Worm (Caenorhabditis elegans) whole organism, L1 larva: ENCODE data around the gene T16G12.3.
"Not testable (repeated sequence)": the region's sequence is repeated elsewhere in the genome, so short reads cannot be mapped to it uniquely, and the experiment has no call there.

ENCODE experiments used
- C04F5.9 ChIP-seq: sonication (generic microtip); optimal IDR thresholded peaks from 2 replicates; lab custom pipeline; 2016; ENCODE audit warnings: missing genetic modification characterization, missing compliant biosample characterization
- C16A3.4 ChIP-seq: fragments of 150-350 bp; optimal IDR thresholded peaks from 2 replicates; lab custom pipeline; 2014; ENCODE audit warnings: missing biosample characterization, missing genetic modification characterization
- Y116A8C.19 ChIP-seq: sonication (generic microtip); optimal IDR thresholded peaks from 2 replicates; lab custom pipeline; 2016; ENCODE audit warnings: missing compliant biosample characterization, missing genetic modification characterization, borderline replicate concordance
- ama-1 ChIP-seq: fragments of 150-350 bp; optimal IDR thresholded peaks from 2 replicates; lab custom pipeline; 2014
- blmp-1 ChIP-seq: fragments of 150-350 bp; optimal IDR thresholded peaks from 2 replicates; lab custom pipeline; 2014; ENCODE audit warnings: missing biosample characterization, missing genetic modification characterization
- ceh-82 ChIP-seq, 3 experiments: fragments of 150-350 bp in 1 of 3; sonication (generic microtip) in 2 of 3; optimal IDR thresholded peaks; 2 replicates each; lab custom pipeline; 2014 to 2017; ENCODE audit warnings: missing biosample characterization in 3 of 3, missing genetic modification characterization in 3 of 3
- ces-1 ChIP-seq: fragments of 150-350 bp; optimal IDR thresholded peaks from 2 replicates; lab custom pipeline; 2014; ENCODE audit warnings: missing biosample characterization, missing genetic modification reagents, missing genetic modification characterization
- dpl-1 ChIP-seq, 3 experiments: fragments of 150-350 bp in 2 of 3; sonication (generic microtip) in 1 of 3; optimal IDR thresholded peaks; 2 replicates each; lab custom pipeline; 2014 to 2017; ENCODE audit warnings: missing biosample characterization in 3 of 3, missing genetic modification characterization in 3 of 3, missing genetic modification reagents in 3 of 3
- efl-1 ChIP-seq, 4 experiments: fragments of 150-350 bp; optimal IDR thresholded peaks in 3 of 4; peaks in 1 of 4; 1 replicate in 1 of 4; 2 replicates in 3 of 4; lab custom pipeline; 2014; ENCODE audit warnings: missing biosample characterization in 2 of 4, missing genetic modification characterization in 2 of 4, missing genetic modification reagents in 2 of 4
- elt-2 ChIP-seq: sonication (generic microtip); optimal IDR thresholded peaks from 2 replicates; lab custom pipeline; 2016; ENCODE audit warnings: missing genetic modification characterization, mild to moderate bottlenecking, inconsistent platforms, missing compliant biosample characterization, missing genetic modification reagents
- elt-3 ChIP-seq, 6 experiments: fragments of 150-350 bp in 1 of 6; sonication (generic microtip); optimal IDR thresholded peaks; 2 replicates each; lab custom pipeline; 2017 to 2018; ENCODE audit warnings: missing biosample characterization in 6 of 6, missing genetic modification characterization in 6 of 6, inconsistent platforms in 1 of 6
- ets-5 ChIP-seq: fragments of 200-800 bp; sonication (Bioruptor generic); IDR thresholded peaks from 2 replicates; pipeline ENCODE4 v1.3.6; 2022; ENCODE audit warnings: missing genetic modification characterization, missing compliant biosample characterization
- fkh-10 ChIP-seq: sonication (generic microtip); optimal IDR thresholded peaks from 2 replicates; lab custom pipeline; 2017; ENCODE audit warnings: missing biosample characterization, missing genetic modification reagents, missing genetic modification characterization
- fkh-4 ChIP-seq: sonication (generic microtip); optimal IDR thresholded peaks from 2 replicates; lab custom pipeline; 2016; ENCODE audit warnings: missing compliant biosample characterization, missing genetic modification characterization, borderline replicate concordance
- fos-1 ChIP-seq: fragments of 150-350 bp; optimal IDR thresholded peaks from 2 replicates; lab custom pipeline; 2014; ENCODE audit warnings: missing biosample characterization, missing genetic modification characterization
- grh-1 ChIP-seq: fragments of 200-800 bp; sonication (Bioruptor generic); IDR thresholded peaks from 2 replicates; pipeline ENCODE4 v1.3.6; 2022; ENCODE audit warnings: missing genetic modification reagents, missing genetic modification characterization, missing compliant biosample characterization
- lin-14 ChIP-seq: fragments of 200-800 bp; sonication (Bioruptor generic); optimal IDR thresholded peaks from 2 replicates; lab custom pipeline; 2018; ENCODE audit warnings: mild to moderate bottlenecking, missing genetic modification characterization, moderate library complexity, missing compliant biosample characterization
- lin-15B ChIP-seq: fragments of 150-350 bp; sonication (generic microtip); optimal IDR thresholded peaks from 3 replicates; lab custom pipeline; 2014; ENCODE audit warnings: missing biosample characterization, missing genetic modification characterization
- lin-35 ChIP-seq, 2 experiments: fragments of 150-350 bp; optimal IDR thresholded peaks; 2 replicates each; lab custom pipeline; 2014; ENCODE audit warnings: missing biosample characterization in 2 of 2, missing genetic modification characterization in 2 of 2, missing genetic modification reagents in 2 of 2
- lir-3 ChIP-seq: sonication (generic microtip); optimal IDR thresholded peaks from 2 replicates; lab custom pipeline; 2016; ENCODE audit warnings: mild to moderate bottlenecking, missing genetic modification characterization, moderate library complexity, missing compliant biosample characterization; ENCODE audit not compliant: poor library complexity
- lsy-2 ChIP-seq, 2 experiments: fragments of 150-350 bp; optimal IDR thresholded peaks; 2 replicates each; lab custom pipeline; 2014; ENCODE audit warnings: missing biosample characterization in 2 of 2, missing genetic modification characterization in 2 of 2
- mdl-1 ChIP-seq, 2 experiments: fragments of 150-350 bp; optimal IDR thresholded peaks; 2 replicates each; lab custom pipeline; 2014 to 2017; ENCODE audit warnings: missing biosample characterization in 2 of 2, missing genetic modification characterization in 2 of 2, inconsistent platforms in 1 of 2
- mep-1 ChIP-seq: fragments of 150-350 bp; optimal IDR thresholded peaks from 2 replicates; lab custom pipeline; 2014; ENCODE audit warnings: missing biosample characterization, missing genetic modification characterization
- nhr-11 ChIP-seq: fragments of 150-350 bp; optimal IDR thresholded peaks from 2 replicates; lab custom pipeline; 2014; ENCODE audit warnings: missing biosample characterization, missing genetic modification characterization
- nhr-12 ChIP-seq: sonication (generic microtip); optimal IDR thresholded peaks from 2 replicates; lab custom pipeline; 2017; ENCODE audit warnings: missing biosample characterization, missing genetic modification characterization
- nhr-19 ChIP-seq: fragments of 200-800 bp; sonication (Bioruptor generic); conservative IDR thresholded peaks from 2 replicates; pipeline ENCODE4 v1.3.6; 2022; ENCODE audit warnings: missing genetic modification characterization, missing compliant biosample characterization
- nhr-20 ChIP-seq: sonication (generic microtip); optimal IDR thresholded peaks from 2 replicates; lab custom pipeline; 2016; ENCODE audit warnings: mild to moderate bottlenecking, missing genetic modification characterization, missing compliant biosample characterization
- nhr-47 ChIP-seq: sonication (generic microtip); optimal IDR thresholded peaks from 2 replicates; lab custom pipeline; 2016; ENCODE audit warnings: mild to moderate bottlenecking, missing genetic modification characterization, moderate library complexity, missing compliant biosample characterization
- nhr-71 ChIP-seq: sonication (generic microtip); optimal IDR thresholded peaks from 2 replicates; lab custom pipeline; 2016; ENCODE audit warnings: mild to moderate bottlenecking, missing genetic modification characterization, moderate library complexity, missing compliant biosample characterization
- nhr-85 ChIP-seq: sonication (generic microtip); peaks from one replicate; lab custom pipeline; 2016; ENCODE audit warnings: missing genetic modification characterization, inconsistent platforms, missing compliant biosample characterization
- nhr-90 ChIP-seq: sonication (generic microtip); optimal IDR thresholded peaks from 2 replicates; lab custom pipeline; 2016; ENCODE audit warnings: mild to moderate bottlenecking, missing genetic modification characterization, missing compliant biosample characterization; ENCODE audit not compliant: poor library complexity
- pag-3 ChIP-seq: sonication (generic microtip); optimal IDR thresholded peaks from 2 replicates; lab custom pipeline; 2017; ENCODE audit warnings: missing genetic modification characterization, mild to moderate bottlenecking, missing compliant biosample characterization, antibody characterized with exemption, borderline replicate concordance; ENCODE audit not compliant: insufficient read depth
- pax-3 ChIP-seq: fragments of 200-800 bp; sonication (Bioruptor generic); optimal IDR thresholded peaks from 2 replicates; lab custom pipeline; 2018; ENCODE audit warnings: mild to moderate bottlenecking, missing genetic modification characterization, moderate library complexity, missing compliant biosample characterization
- rnt-1 ChIP-seq: sonication (generic microtip); optimal IDR thresholded peaks from 2 replicates; lab custom pipeline; 2016; ENCODE audit warnings: mild to moderate bottlenecking, missing genetic modification characterization, moderate library complexity, missing compliant biosample characterization
- snu-23 ChIP-seq: sonication (generic microtip); optimal IDR thresholded peaks from 2 replicates; lab custom pipeline; 2016; ENCODE audit warnings: missing genetic modification characterization, missing compliant biosample characterization
- sox-4 ChIP-seq: sonication (generic microtip); optimal IDR thresholded peaks from 2 replicates; lab custom pipeline; 2016; ENCODE audit warnings: missing genetic modification characterization, missing compliant biosample characterization
- sptf-1 ChIP-seq: fragments of 150-350 bp; optimal IDR thresholded peaks from 2 replicates; lab custom pipeline; 2014; ENCODE audit warnings: missing biosample characterization, missing genetic modification characterization
- unc-130 ChIP-seq: fragments of 150-350 bp; optimal IDR thresholded peaks from 2 replicates; lab custom pipeline; 2017; ENCODE audit warnings: missing biosample characterization, missing genetic modification characterization, inconsistent platforms
- vab-15 ChIP-seq: sonication (generic microtip); optimal IDR thresholded peaks from 2 replicates; lab custom pipeline; 2017; ENCODE audit warnings: missing genotype, mild to moderate bottlenecking, missing genetic modification characterization, missing compliant biosample characterization
- xbp-1 ChIP-seq: sonication (generic microtip); optimal IDR thresholded peaks from 2 replicates; lab custom pipeline; 2016; ENCODE audit warnings: missing genetic modification characterization, missing compliant biosample characterization
- zag-1 ChIP-seq: fragments of 150-350 bp; optimal IDR thresholded peaks from 2 replicates; lab custom pipeline; 2014; ENCODE audit warnings: missing biosample characterization, missing genetic modification characterization
- zip-4 ChIP-seq: fragments of 200-800 bp; sonication (Bioruptor generic); optimal IDR thresholded peaks from 2 replicates; lab custom pipeline; 2018; ENCODE audit warnings: mild to moderate bottlenecking, missing genetic modification characterization, moderate library complexity, missing compliant biosample characterization
- ztf-11 ChIP-seq, 2 experiments: sonication (generic microtip); optimal IDR thresholded peaks; 2 replicates each; lab custom pipeline; 2016 to 2017; ENCODE audit warnings: missing genetic modification characterization in 2 of 2, missing biosample characterization in 1 of 2, missing compliant biosample characterization in 1 of 2

The T16G12.3 gene

ce11 chrIII:10050321-10050720 is at the start of gene T16G12.3:
Gene T16G12.3, plus strand, starts transcription at chrIII:10050621.
- not testable (repeated sequence) for TF ChIP-seq ces-1 (GFP tag; lab: Kevin White, UChicago); lin-14; dpl-1 (GFP tag; optimal IDR thresholded peaks at IDR 0.05; lab: Kevin White, UChicago)

- TF ChIP-seq sox-4 (tag; lab: Kevin White, UChicago) (no peak), nhr-12 (tag; lab: Kevin White, UChicago) (no peak), elt-2 (tag; lab: Kevin White, UChicago) (no peak), nhr-85 (no peak), Y116A8C.19 (tag; lab: Kevin White, UChicago) (no peak), unc-130 (tag; lab: Kevin White, UChicago) (no peak), ztf-11 (tag; optimal IDR thresholded peaks at IDR 0.05; lab: Kevin White, UChicago) (no peak)
Measured at ce11 chrIII:10001060-10001459, 49.4 kb upstream of the T16G12.3 start, which contains the start of gene C05B5.5. Gene C05B5.5, plus strand, starts transcription at chrIII:10001360.

- TF ChIP-seq pax-3 (tag; lab: Kevin White, UChicago), result no peak
- no peak for TF ChIP-seq lir-3 (tag; lab: Kevin White, UChicago)
- no peak for TF ChIP-seq fos-1
- no peak for TF ChIP-seq nhr-85
- TF ChIP-seq mdl-1 (tag; optimal IDR thresholded peaks at IDR 0.05; lab: Kevin White, UChicago), result no peak
- no peak for TF ChIP-seq lin-15B (tag; lab: Kevin White, UChicago)
- TF ChIP-seq nhr-12 (tag; lab: Kevin White, UChicago), result no peak
- TF ChIP-seq snu-23 (GFP tag; lab: Kevin White, UChicago), result no peak
- no peak for TF ChIP-seq lin-35 (GFP tag; optimal IDR thresholded peaks at IDR 0.05; lab: Kevin White, UChicago)
- no peak for TF ChIP-seq unc-130 (tag; lab: Kevin White, UChicago)
- TF ChIP-seq nhr-47 (tag; lab: Kevin White, UChicago), result no peak
- TF ChIP-seq Y116A8C.19 (tag; lab: Kevin White, UChicago), result no peak
- TF ChIP-seq ets-5 (GFP tag; lab: Robert Waterston, UW), result no peak
- no peak for TF ChIP-seq pag-3 (tag; lab: Kevin White, UChicago)
- no peak for TF ChIP-seq fkh-4
- TF ChIP-seq ama-1 (lab: Kevin White, UChicago), result no peak
- TF ChIP-seq fkh-10 (GFP tag; lab: Kevin White, UChicago), result no peak
- no peak for TF ChIP-seq C04F5.9
Measured at ce11 chrIII:10004213-10004612, 46.2 kb upstream of the T16G12.3 start, which contains the start of gene C05B5.11. Gene C05B5.11, plus strand, starts transcription at chrIII:10004513.

ce11 chrIII:10006734-10007348 is 43.6 kb upstream of the T16G12.3 start, which contains the start of gene C05B5.8:
Gene C05B5.8, minus strand, starts transcription at chrIII:10006784.
- TF ChIP-seq efl-1 (optimal IDR thresholded peaks at IDR 0.05; lab: Kevin White, UChicago) (peak in 1 of 2 experiments; percentile 28), efl-1 (GFP tag; optimal IDR thresholded peaks at IDR 0.05 in 1 of 2; lab: Kevin White, UChicago) (peak in 1 of 2 experiments; percentile 59), dpl-1 (GFP tag; optimal IDR thresholded peaks at IDR 0.05; lab: Kevin White, UChicago) (peak in 2 of 3 experiments; percentile 8 to 10), C16A3.4 (tag; lab: Kevin White, UChicago) (peak; percentile 34), snu-23 (GFP tag; lab: Kevin White, UChicago) (peak; percentile 74), xbp-1 (tag; lab: Kevin White, UChicago) (no peak), nhr-20 (tag; lab: Kevin White, UChicago) (peak; percentile 71), sptf-1 (tag; lab: Kevin White, UChicago) (no peak), nhr-71 (tag; lab: Kevin White, UChicago) (peak; percentile 73), rnt-1 (tag; lab: Kevin White, UChicago) (no peak), elt-3 (tag; optimal IDR thresholded peaks at IDR 0.05; lab: Kevin White, UChicago) (peak in 3 of 6 experiments; percentile 31 to 58 (median 39)), zip-4 (GFP tag; lab: Kevin White, UChicago) (no peak), nhr-19 (GFP tag; lab: Robert Waterston, UW) (peak; percentile 44), lin-14 (peak; percentile 86), fkh-10 (GFP tag; lab: Kevin White, UChicago) (no peak), nhr-85 (peak; percentile 97), grh-1 (GFP tag; lab: Robert Waterston, UW) (peak; percentile 97), blmp-1 (tag; lab: Kevin White, UChicago) (peak; percentile 46), lsy-2 (tag; optimal IDR thresholded peaks at IDR 0.05; lab: Kevin White, UChicago) (peak; percentile 12 to 53), mep-1 (tag; lab: Kevin White, UChicago) (peak; percentile 13), lin-35 (GFP tag; optimal IDR thresholded peaks at IDR 0.05; lab: Kevin White, UChicago) (peak in 1 of 2 experiments; percentile 31), vab-15 (tag; lab: Kevin White, UChicago) (peak; percentile 49), ceh-82 (tag; optimal IDR thresholded peaks at IDR 0.05; lab: Kevin White, UChicago) (no peak), zag-1 (no peak), lir-3 (tag; lab: Kevin White, UChicago) (peak; percentile 20), nhr-90 (tag; lab: Kevin White, UChicago) (peak; percentile 57), nhr-11 (tag; lab: Kevin White, UChicago) (no peak)
